Fruit fly (Drosophila melanogaster): ENCODE data around the gene Tomosyn.

DNA sequence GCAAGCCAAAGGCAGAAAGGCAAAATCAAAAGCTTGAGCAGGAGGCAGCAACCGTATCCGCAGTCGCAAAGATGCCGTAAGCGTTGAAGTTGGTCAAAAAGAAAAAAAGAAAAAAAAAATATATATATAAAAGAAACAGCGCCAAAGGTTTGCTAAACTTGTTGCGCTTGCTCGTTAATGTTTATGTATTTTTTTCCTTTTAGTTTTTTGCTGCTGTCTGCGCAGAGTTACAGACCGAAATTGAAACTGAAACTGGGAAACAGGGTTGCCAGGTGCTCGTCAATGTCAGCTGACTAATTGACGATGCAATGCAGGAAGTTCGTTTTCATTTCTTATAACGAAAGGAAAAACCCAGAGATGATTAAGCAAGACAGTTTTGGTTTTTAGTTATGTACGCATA, 43.9 kb downstream of the Tomosyn start:
- TF ChIP-seq CG12768 (GFP tag; optimal IDR thresholded peaks at IDR 0.05) (no peak), Mnt (GFP tag; optimal IDR thresholded peaks at IDR 0.05) (no peak), tj (GFP tag; optimal IDR thresholded peaks at IDR 0.05) (no peak), CG1620 (GFP tag; optimal IDR thresholded peaks at IDR 0.05) (no peak), CG5204 (GFP tag; optimal IDR thresholded peaks at IDR 0.05) (no peak), CG14711 (tag; optimal IDR thresholded peaks at IDR 0.05) (peak; percentile 37), bab1 (GFP tag; optimal IDR thresholded peaks at IDR 0.05) (no peak)

Data from whole organism, adult.